Worm (Caenorhabditis elegans): Measurements from ENCODE around the gene mob-3.
"Not testable (repeated sequence)": the region's sequence is repeated elsewhere in the genome, so short reads cannot be mapped to it uniquely, and the experiment has no call there.

Gene mob-3

DNA sequence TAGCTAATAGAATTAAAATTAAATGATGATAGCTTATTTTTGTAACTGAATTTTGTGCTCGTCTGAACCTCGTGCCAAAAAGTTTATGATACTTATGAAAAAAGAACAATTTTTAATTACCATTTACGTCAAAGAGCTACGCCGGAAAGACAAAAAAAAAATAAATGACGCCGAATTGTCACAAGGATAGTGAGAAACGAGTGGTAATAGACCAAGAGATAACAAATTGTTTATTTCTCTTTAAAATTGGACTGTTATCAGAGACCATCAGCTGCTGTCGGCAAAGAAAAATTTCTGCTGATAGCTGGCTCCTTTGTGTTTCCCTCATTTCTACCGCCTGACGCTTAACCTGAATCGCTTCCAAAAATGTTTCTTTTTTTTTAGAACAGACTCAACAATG is 5.0 kb upstream of the mob-3 start, which contains the start of gene pitr-1:
Gene pitr-1, plus strand, starts transcription at position 386 of the 400 bp plus-strand sequence.
- no peak for TF ChIP-seq unc-62 (GFP tag; optimal IDR thresholded peaks at IDR 0.05)

DNA sequence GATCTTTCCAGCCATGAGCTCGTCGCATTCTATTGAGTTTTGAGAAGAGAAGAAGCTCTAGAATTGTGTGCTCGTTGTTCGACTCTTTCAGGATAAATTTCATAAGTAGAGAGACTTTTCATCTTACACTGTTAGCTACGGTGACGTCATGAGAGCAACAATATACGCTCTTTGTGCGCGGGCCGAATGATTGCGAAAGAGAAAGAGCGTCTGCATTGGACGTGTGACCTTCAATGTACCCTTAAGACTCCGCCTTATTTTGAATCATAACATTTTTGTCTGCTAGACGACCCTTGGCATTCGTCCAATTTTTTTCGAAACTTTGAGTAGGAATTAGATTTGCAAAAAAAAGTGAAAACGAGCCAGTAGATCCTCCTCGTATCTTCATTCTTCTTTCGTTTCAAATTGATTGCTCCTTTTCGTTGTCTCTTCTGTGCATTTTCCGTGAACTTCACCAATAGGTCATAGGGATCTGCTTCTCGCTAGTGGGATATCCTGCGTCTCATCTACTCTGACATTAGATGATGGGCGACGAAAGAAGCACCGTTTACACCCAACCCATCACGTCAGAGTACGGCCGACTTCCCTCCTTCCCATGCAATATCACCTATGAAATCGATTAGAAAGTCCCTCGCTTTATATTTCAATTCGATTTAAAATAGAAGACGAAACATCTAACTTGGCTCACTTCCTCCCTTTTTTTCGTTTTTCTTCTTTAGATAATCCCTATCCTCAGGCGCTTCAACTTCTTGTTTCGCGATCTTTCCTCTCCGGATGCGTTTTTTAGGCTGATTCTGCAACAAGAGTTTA is 3.0 kb upstream of the mob-3 start:
- no peak for TF ChIP-seq unc-62 (GFP tag; optimal IDR thresholded peaks at IDR 0.05)

DNA sequence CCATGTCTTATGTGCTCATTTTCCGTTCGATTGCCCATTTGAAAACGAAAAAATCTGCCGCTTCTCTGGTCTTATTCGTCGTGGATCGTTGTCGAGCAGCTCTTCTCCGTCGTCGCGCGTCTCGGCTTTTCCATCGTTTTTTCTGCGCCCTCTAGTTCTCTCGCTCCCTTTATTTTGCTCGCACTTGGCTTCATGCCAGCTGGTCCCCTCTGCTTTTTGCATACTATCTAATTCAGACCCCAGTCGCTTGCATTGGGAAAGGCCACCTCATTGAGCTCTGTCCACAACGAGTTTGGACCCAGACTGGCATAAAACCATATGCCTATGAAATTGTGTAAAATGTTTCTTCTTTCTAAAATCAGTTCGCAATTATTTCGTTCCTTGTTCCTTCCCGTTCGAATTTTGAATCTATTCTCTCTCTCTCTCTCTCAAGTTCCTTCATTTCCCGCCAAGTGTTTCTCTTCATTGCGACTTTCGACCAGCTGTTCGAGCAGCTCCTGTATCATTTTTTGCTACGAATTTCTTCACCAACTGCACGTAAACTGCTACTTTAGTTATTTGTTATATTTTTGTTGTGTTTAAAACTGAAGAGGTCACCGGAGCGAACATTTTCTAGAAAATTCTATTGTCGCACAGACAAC is 1.5 kb upstream of the mob-3 start:
- TF ChIP-seq unc-62 (GFP tag; optimal IDR thresholded peaks at IDR 0.05) = no peak

DNA sequence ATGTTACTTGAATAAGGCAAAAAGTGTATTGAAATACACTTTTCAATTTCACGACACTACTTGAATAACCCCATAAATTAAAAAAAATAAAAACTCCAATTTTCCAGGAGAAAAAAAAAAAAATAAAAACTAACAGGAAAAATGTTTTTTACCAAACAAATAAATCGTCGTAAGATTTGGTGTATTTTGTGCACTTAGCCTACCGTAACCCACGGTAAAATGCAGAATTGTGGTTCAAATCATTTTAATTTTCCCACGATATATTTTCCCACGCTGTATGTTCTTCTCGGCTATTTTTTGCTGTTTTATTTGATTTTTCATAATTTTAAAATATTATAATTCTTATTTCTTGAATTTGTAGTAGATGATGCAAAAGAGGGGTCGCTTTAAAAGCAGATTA is 976 bp upstream of the mob-3 start:
- TF ChIP-seq unc-62 (GFP tag; optimal IDR thresholded peaks at IDR 0.05) = no peak

DNA sequence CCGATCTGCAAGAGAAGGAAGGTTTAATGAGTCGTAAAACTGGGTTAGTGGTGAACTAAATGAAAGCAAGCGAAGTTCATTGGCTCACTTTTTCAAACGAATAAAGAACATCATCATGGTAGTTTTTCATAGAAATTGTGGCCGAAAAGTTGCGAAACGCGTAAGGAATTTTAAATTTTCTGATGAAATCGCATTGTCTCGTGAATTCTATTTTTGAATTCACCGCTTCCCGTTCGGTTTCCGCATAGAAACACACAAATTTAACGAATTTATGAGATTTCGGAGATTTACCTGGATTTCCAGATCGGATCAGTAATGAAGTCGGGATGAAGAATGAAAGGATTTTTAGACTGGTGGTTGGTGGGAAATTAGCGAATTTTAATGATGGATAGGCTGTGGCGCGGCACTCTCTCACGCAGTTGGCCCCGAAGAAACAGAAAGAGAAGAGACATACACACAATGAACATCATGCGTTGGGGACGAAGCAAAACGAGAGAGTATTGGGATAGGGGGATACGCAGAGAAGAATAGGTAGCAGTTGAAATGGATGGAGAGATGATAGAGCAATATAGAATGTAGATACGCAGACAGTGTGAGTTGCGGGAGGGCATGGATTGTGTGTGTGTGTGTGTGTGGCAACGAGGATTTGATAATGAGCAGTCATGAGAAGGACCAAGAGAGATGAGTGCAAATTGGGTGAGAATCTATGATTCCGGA is 1.8 kb downstream of the mob-3 start:
- TF ChIP-seq unc-62 (GFP tag; optimal IDR thresholded peaks at IDR 0.05) = no peak

DNA sequence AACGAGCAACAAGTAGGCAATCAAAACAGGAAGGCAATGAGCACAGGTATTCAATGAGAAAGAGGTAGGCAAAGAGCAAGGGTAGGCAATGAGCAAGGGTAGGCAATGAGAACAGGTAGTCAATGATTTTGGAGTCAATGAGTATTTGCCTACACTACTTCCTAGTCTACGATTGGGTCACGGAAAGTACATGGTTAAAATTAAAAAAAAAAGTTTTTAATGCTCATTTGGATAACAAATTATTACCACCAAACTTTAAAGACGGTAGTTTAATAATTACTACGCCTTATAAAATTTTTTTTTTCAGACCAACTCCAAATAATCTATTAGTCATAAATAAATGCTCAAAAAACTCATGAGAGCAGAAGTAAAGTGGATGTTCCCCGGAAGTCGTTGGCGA is 7.0 kb downstream of the mob-3 start, which contains the start of gene ptp-8:
Gene ptp-8, plus strand, starts transcription at position 301 of the 400 bp plus-strand sequence.
- no peak for TF ChIP-seq unc-62 (GFP tag; optimal IDR thresholded peaks at IDR 0.05)

DNA sequence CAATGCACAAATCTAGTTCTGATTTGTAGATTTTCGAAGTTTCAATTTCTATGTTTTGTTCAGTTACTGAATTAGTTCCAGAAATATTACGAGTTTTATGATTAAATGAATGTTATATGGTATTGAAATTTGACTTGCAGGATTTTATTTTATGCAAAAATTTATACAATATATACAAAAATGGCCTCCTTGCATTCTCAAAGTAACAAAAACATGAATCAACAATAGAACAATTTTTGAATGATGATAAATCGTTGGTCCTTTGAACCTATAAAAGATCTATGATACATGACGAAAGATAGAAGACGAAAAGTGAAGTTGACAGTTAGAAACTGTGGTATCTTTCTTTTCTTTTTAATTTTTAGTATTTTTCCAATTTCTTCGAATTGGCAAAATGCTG is 12.2 kb downstream of the mob-3 start, which contains the start of gene T12B3.2:
Gene T12B3.2, plus strand, starts transcription at position 301 of the 400 bp plus-strand sequence.
- no peak for TF ChIP-seq unc-62 (GFP tag; optimal IDR thresholded peaks at IDR 0.05)

DNA sequence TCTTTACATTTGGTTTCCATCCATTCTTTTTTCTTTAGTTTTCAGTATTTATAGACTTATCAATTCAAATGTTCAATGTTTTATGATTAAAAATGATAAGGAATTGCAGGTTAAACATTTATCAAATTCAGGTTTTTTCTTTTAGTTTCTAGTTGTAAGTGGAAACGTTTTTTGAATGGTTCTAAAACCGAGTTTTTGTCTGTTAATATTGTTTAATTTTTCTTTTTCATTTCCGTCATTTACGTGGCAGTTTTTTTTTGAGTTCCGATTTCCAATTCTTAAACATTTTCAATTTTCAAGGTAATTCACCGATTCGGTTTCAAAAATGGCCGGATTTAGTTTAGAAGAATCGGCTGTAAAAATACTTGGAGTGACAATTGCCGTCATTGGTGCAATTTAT is 13.9 kb downstream of the mob-3 start, which contains the start of gene T12B3.3:
Gene T12B3.3, plus strand, starts transcription at position 301 of the 400 bp plus-strand sequence.
- TF ChIP-seq unc-62 (GFP tag; optimal IDR thresholded peaks at IDR 0.05) = not testable (repeated sequence)

DNA sequence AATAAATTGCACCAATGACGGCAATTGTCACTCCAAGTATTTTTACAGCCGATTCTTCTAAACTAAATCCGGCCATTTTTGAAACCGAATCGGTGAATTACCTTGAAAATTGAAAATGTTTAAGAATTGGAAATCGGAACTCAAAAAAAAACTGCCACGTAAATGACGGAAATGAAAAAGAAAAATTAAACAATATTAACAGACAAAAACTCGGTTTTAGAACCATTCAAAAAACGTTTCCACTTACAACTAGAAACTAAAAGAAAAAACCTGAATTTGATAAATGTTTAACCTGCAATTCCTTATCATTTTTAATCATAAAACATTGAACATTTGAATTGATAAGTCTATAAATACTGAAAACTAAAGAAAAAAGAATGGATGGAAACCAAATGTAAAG is 23.7 kb downstream of the mob-3 start, which contains the start of gene Y40C5A.4:
Gene Y40C5A.4, minus strand, starts transcription at position 101 of the 400 bp plus-strand sequence.
- not testable (repeated sequence) for TF ChIP-seq unc-62 (GFP tag; optimal IDR thresholded peaks at IDR 0.05)

DNA sequence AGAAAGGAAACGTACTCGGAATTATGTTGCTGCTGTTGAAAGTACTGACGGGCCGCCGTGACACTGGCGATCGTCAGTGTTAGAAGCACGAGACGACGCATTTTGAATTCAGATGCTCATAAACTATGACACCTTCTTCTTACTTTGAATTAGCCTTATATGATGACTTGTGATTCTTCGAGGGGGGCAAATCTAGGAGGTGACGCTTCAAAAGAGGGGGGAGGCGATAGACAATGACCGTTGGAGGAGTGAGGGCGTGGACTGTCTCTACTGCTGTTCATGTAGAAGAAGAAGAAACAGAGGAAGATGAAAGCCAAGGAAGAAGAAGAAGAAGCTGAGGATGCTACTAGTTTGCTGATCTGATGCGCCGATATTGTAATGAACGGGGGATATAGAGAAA is 42.0 kb downstream of the mob-3 start, which contains the start of gene daf-42:
Gene daf-42, minus strand, starts transcription at position 101 of the 400 bp plus-strand sequence.
- no peak for TF ChIP-seq unc-62 (GFP tag; optimal IDR thresholded peaks at IDR 0.05)

DNA sequence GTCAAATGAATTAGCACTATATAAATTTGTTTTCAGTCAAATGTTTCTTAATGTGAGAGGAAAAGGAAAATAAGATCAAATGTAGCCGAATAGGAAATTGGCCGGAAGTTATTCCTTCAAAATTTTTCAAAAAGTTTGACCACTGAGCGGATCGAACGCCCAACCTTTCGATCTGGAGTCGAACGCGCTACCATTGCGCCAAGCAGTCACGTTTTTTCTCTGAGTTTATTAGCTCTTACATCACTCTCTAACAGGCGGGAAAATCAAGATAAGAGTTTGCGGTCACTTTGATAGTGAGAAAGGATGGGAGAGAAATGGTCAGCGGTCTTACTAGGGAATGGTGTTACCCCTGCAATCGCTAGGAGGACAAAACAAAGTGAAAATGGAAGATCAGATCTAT is 44.7 kb downstream of the mob-3 start:
- no peak for TF ChIP-seq unc-62 (GFP tag; optimal IDR thresholded peaks at IDR 0.05)

DNA sequence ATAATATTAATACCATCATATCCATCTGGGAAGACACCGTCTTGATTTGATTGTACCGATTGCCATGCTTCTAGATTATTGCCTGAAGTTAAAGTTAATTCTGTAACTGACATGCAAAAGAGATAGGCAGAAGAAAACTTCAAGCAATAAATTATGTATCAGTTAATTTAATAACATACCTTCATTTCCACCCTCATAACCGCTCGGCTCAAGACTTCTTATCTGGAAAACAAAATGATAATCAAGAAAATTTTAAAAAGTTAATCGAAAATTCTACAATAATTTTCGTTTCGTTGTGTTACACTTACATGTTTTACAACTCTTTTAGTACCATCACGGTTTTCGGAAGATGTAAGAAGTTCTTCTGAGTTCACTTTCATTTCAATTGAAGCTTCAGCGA is 46.6 kb downstream of the mob-3 start:
- no peak for TF ChIP-seq unc-62 (GFP tag; optimal IDR thresholded peaks at IDR 0.05)

DNA sequence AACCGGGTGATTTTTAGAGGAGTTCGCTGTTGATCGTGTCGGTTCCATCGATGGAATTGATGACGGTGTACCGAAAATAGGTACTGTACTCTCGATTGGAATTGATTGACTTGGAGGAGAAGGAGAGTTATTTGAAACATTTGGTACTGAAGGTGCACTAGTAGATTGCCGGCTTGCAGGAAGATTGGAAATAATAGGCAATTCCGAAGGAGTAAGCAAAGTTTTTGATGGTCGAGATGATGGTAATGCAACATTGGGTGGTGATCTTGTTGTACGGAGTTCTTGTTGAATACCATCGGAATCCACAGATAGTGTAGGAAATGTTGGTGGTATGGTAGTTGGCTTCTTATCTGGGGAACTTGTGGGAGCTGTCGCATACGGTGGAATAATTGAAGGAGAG is 49.6 kb downstream of the mob-3 start:
- no peak for TF ChIP-seq unc-62 (GFP tag; optimal IDR thresholded peaks at IDR 0.05)

DNA sequence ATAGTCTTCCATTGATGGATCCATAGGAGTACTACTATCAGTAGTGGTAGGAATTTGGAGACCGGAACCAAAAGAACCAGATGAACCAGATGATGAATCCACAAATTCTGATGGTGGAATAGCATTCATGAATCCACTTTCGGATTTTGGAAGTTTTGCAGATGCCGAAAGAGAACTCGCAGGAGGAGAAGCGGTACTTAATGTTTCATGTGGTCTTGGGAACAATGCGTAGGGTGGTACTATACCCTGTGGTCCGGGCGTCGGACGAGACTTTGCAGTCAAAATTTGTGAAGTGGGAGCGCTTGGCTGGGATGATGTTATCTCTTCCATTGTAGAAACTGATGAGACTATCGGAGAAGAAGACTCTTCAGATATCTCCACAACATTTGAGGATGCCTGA is 50.7 kb downstream of the mob-3 start:
- no peak for TF ChIP-seq unc-62 (GFP tag; optimal IDR thresholded peaks at IDR 0.05)

Data from whole organism, dauer.